Fruit fly (Drosophila melanogaster) whole organism, prepupa: ENCODE results near the gene CG34107.

ENCODE experiments used
- Blimp-1 ChIP-seq: fragments of 200-800 bp; sonication (Bioruptor generic); optimal IDR thresholded peaks from 3 replicates; lab custom pipeline; 2017; ENCODE audit warnings: missing biosample characterization, missing genetic modification characterization, mild to moderate bottlenecking, moderate library complexity, missing genetic modification reagents
- CG10631 ChIP-seq: fragments of 200-800 bp; sonication (Bioruptor generic); optimal IDR thresholded peaks from 2 replicates; lab custom pipeline; 2016; ENCODE audit warnings: missing biosample characterization, missing genetic modification characterization
- CG10669 ChIP-seq: fragments of 200-800 bp; sonication (Bioruptor generic); optimal IDR thresholded peaks from 3 replicates; lab custom pipeline; 2018; ENCODE audit warnings: missing biosample characterization, mild to moderate bottlenecking, missing genetic modification characterization, moderate library complexity
- CG11294 ChIP-seq: fragments of 200-800 bp; sonication (Bioruptor generic); IDR thresholded peaks from 2 replicates; pipeline ENCODE4 v1.3.6; 2022; ENCODE audit warnings: missing biosample characterization, missing genetic modification characterization
- CG11762 ChIP-seq: fragments of 200-800 bp; sonication (Bioruptor generic); optimal IDR thresholded peaks from 3 replicates; lab custom pipeline; 2016; ENCODE audit warnings: missing biosample characterization, missing genetic modification characterization; ENCODE audit not compliant: insufficient read depth
- CG11902 ChIP-seq: fragments of 200-800 bp; sonication (Bioruptor generic); optimal IDR thresholded peaks from 3 replicates; lab custom pipeline; 2016; ENCODE audit warnings: missing biosample characterization, missing genetic modification characterization
- CG15336 ChIP-seq: fragments of 200-800 bp; sonication (Bioruptor generic); IDR thresholded peaks from 2 replicates; pipeline ENCODE4 v1.3.6; 2022; ENCODE audit warnings: missing biosample characterization, missing genetic modification characterization
- CG1621 ChIP-seq: fragments of 200-800 bp; sonication (Bioruptor generic); optimal IDR thresholded peaks from 3 replicates; lab custom pipeline; 2018; ENCODE audit warnings: missing biosample characterization, mild to moderate bottlenecking, missing genetic modification characterization
- CG16779 ChIP-seq: fragments of 200-800 bp; sonication (Bioruptor generic); optimal IDR thresholded peaks from 3 replicates; lab custom pipeline; 2017; ENCODE audit warnings: missing biosample characterization, mild to moderate bottlenecking, missing genetic modification characterization
- CG3032 ChIP-seq: fragments of 200-800 bp; optimal IDR thresholded peaks from 2 replicates; lab custom pipeline; 2019; ENCODE audit warnings: missing biosample characterization, mild to moderate bottlenecking, missing genetic modification characterization, moderate library complexity
- CG31627 ChIP-seq: fragments of 200-800 bp; sonication (Bioruptor generic); optimal IDR thresholded peaks from 3 replicates; lab custom pipeline; 2016; ENCODE audit warnings: missing biosample characterization, missing genetic modification characterization
- CG32006 ChIP-seq: fragments of 200-800 bp; sonication (Bioruptor generic); optimal IDR thresholded peaks from 3 replicates; lab custom pipeline; 2017; ENCODE audit warnings: missing biosample characterization, mild to moderate bottlenecking, missing genetic modification characterization
- CG34406 ChIP-seq: fragments of 200-800 bp; sonication (Bioruptor generic); optimal IDR thresholded peaks from 3 replicates; lab custom pipeline; 2016; ENCODE audit warnings: missing biosample characterization, missing genetic modification characterization
- CG3919 ChIP-seq: fragments of 200-800 bp; sonication (Bioruptor generic); optimal IDR thresholded peaks from 3 replicates; lab custom pipeline; 2016; ENCODE audit warnings: missing biosample characterization, missing genetic modification characterization
- CG6163 ChIP-seq: fragments of 200-800 bp; sonication (Bioruptor generic); IDR thresholded peaks from 3 replicates; pipeline ENCODE4 v1.3.6; 2022; ENCODE audit warnings: missing biosample characterization, missing genetic modification characterization
- CG6276 ChIP-seq: fragments of 200-800 bp; sonication (Bioruptor generic); optimal IDR thresholded peaks from 2 replicates; lab custom pipeline; 2017; ENCODE audit warnings: missing biosample characterization, mild to moderate bottlenecking, missing genetic modification characterization
- CG6792 ChIP-seq: fragments of 200-800 bp; sonication (Bioruptor generic); optimal IDR thresholded peaks from 3 replicates; lab custom pipeline; 2016; ENCODE audit warnings: missing biosample characterization, missing genetic modification characterization
- CG6808 ChIP-seq: fragments of 200-800 bp; sonication (Bioruptor generic); optimal IDR thresholded peaks from 3 replicates; lab custom pipeline; 2017; ENCODE audit warnings: missing biosample characterization, missing genetic modification characterization, mild to moderate bottlenecking, moderate library complexity, missing genetic modification reagents
- CG6854 ChIP-seq: fragments of 200-800 bp; sonication (Bioruptor generic); optimal IDR thresholded peaks from 2 replicates; lab custom pipeline; 2017; ENCODE audit warnings: missing biosample characterization, mild to moderate bottlenecking, missing genetic modification characterization
- CG7368 ChIP-seq: fragments of 200-800 bp; sonication (Bioruptor generic); optimal IDR thresholded peaks from 3 replicates; lab custom pipeline; 2016; ENCODE audit warnings: missing biosample characterization, missing genetic modification characterization
- CG8119 ChIP-seq: fragments of 200-800 bp; sonication (Bioruptor generic); IDR thresholded peaks from 3 replicates; pipeline ENCODE4 v1.3.6; 2022; ENCODE audit warnings: missing biosample characterization, missing genetic modification characterization
- CG8319 ChIP-seq: fragments of 200-800 bp; sonication (Bioruptor generic); optimal IDR thresholded peaks from 3 replicates; lab custom pipeline; 2016; ENCODE audit warnings: missing biosample characterization, missing genetic modification characterization
- CG9139 ChIP-seq: fragments of 200-800 bp; sonication (Bioruptor generic); optimal IDR thresholded peaks from 3 replicates; lab custom pipeline; 2017; ENCODE audit warnings: missing biosample characterization, mild to moderate bottlenecking, missing genetic modification characterization
- Eip75B ChIP-seq: fragments of 200-800 bp; sonication (Bioruptor generic); optimal IDR thresholded peaks from 3 replicates; lab custom pipeline; 2016; ENCODE audit warnings: missing biosample characterization, missing genetic modification characterization
- Eip78C ChIP-seq: fragments of 200-800 bp; sonication (Bioruptor generic); peaks from one replicate; lab custom pipeline; 2016; ENCODE audit warnings: missing biosample characterization, missing genetic modification characterization
- Eip93F ChIP-seq: fragments of 200-800 bp; sonication (Bioruptor generic); optimal IDR thresholded peaks from 2 replicates; lab custom pipeline; 2016; ENCODE audit warnings: missing biosample characterization, mild to moderate bottlenecking, missing genetic modification characterization
- Ets21C ChIP-seq: fragments of 200-800 bp; sonication (Bioruptor generic); optimal IDR thresholded peaks from 3 replicates; lab custom pipeline; 2016; ENCODE audit warnings: missing biosample characterization, missing genetic modification characterization
- Ets96B ChIP-seq: fragments of 200-800 bp; optimal IDR thresholded peaks from 2 replicates; lab custom pipeline; 2019; ENCODE audit warnings: missing biosample characterization, mild to moderate bottlenecking, missing genetic modification characterization, moderate library complexity
- Gug ChIP-seq: fragments of 200-800 bp; sonication (Bioruptor generic); IDR thresholded peaks from 2 replicates; pipeline ENCODE4 v1.3.6; 2022; ENCODE audit warnings: missing biosample characterization, missing genetic modification characterization
- Hr38 ChIP-seq: sonication (Bioruptor generic); optimal IDR thresholded peaks from 2 replicates; lab custom pipeline; 2016; ENCODE audit warnings: missing biosample characterization, missing genetic modification characterization
- Hr39 ChIP-seq: fragments of 200-800 bp; sonication (Bioruptor generic); optimal IDR thresholded peaks from 2 replicates; lab custom pipeline; 2016; ENCODE audit warnings: missing biosample characterization, missing genetic modification characterization
- Hr4 ChIP-seq: fragments of 200-800 bp; sonication (Bioruptor generic); optimal IDR thresholded peaks from 3 replicates; lab custom pipeline; 2016; ENCODE audit warnings: missing biosample characterization, missing genetic modification characterization
- Lpt ChIP-seq: fragments of 200-800 bp; sonication (Bioruptor generic); optimal IDR thresholded peaks from 3 replicates; lab custom pipeline; 2016; ENCODE audit warnings: missing biosample characterization, missing genetic modification characterization
- Smox ChIP-seq: fragments of 200-800 bp; sonication (Bioruptor generic); optimal IDR thresholded peaks from 3 replicates; lab custom pipeline; 2016; ENCODE audit warnings: missing biosample characterization, missing genetic modification characterization
- Sox14 ChIP-seq: fragments of 200-800 bp; sonication (Bioruptor generic); optimal IDR thresholded peaks from 3 replicates; lab custom pipeline; 2016; ENCODE audit warnings: missing biosample characterization, missing genetic modification characterization
- achi ChIP-seq: fragments of 200-800 bp; sonication (Bioruptor generic); optimal IDR thresholded peaks from 3 replicates; lab custom pipeline; 2016; ENCODE audit warnings: missing biosample characterization, missing genetic modification characterization
- dac ChIP-seq: fragments of 200-800 bp; sonication (Bioruptor generic); optimal IDR thresholded peaks from 2 replicates; lab custom pipeline; 2017; ENCODE audit warnings: missing biosample characterization, mild to moderate bottlenecking, missing genetic modification characterization
- dsx ChIP-seq: fragments of 200-800 bp; optimal IDR thresholded peaks from 3 replicates; lab custom pipeline; 2019; ENCODE audit warnings: missing biosample characterization, mild to moderate bottlenecking, missing genetic modification characterization, moderate library complexity; ENCODE audit not compliant: poor library complexity, severe bottlenecking
- eg ChIP-seq: fragments of 200-800 bp; sonication (Bioruptor generic); IDR thresholded peaks from 3 replicates; pipeline ENCODE4 v1.3.6; 2022; ENCODE audit warnings: missing biosample characterization, missing genetic modification characterization
- esn ChIP-seq: fragments of 200-800 bp; sonication (Bioruptor generic); optimal IDR thresholded peaks from 2 replicates; lab custom pipeline; 2016; ENCODE audit warnings: missing biosample characterization, mild to moderate bottlenecking, missing genetic modification characterization, moderate library complexity
- fd85E ChIP-seq: fragments of 200-800 bp; sonication (Bioruptor generic); optimal IDR thresholded peaks from 3 replicates; lab custom pipeline; 2016; ENCODE audit warnings: missing biosample characterization, missing genetic modification characterization
- fkh ChIP-seq: fragments of 200-800 bp; sonication (Bioruptor generic); optimal IDR thresholded peaks from 3 replicates; lab custom pipeline; 2017; ENCODE audit warnings: missing biosample characterization, mild to moderate bottlenecking, missing genetic modification characterization, moderate library complexity
- lz ChIP-seq: fragments of 200-800 bp; sonication (Bioruptor generic); optimal IDR thresholded peaks from 3 replicates; lab custom pipeline; 2016; ENCODE audit warnings: missing biosample characterization, missing genetic modification characterization
- net ChIP-seq: fragments of 200-800 bp; sonication (Bioruptor generic); optimal IDR thresholded peaks from 3 replicates; lab custom pipeline; 2016; ENCODE audit warnings: missing biosample characterization, missing genetic modification characterization
- pdm3 ChIP-seq: fragments of 200-800 bp; sonication (Bioruptor generic); optimal IDR thresholded peaks from 3 replicates; lab custom pipeline; 2016; ENCODE audit warnings: missing biosample characterization, missing genetic modification characterization
- salr ChIP-seq, 2 experiments: fragments of 200-800 bp; sonication (Bioruptor generic); optimal IDR thresholded peaks; 3 replicates each; lab custom pipeline; 2016 to 2018; ENCODE audit warnings: missing biosample characterization in 2 of 2, missing genetic modification characterization in 2 of 2, mild to moderate bottlenecking in 1 of 2
- spab ChIP-seq: fragments of 200-800 bp; sonication (Bioruptor generic); optimal IDR thresholded peaks from 2 replicates; lab custom pipeline; 2017; ENCODE audit warnings: missing biosample characterization, mild to moderate bottlenecking, missing genetic modification characterization, missing genetic modification reagents
- ss ChIP-seq, 2 experiments: fragments of 200-800 bp; sonication (Bioruptor generic); optimal IDR thresholded peaks; 2 replicates in 1 of 2; 3 replicates in 1 of 2; lab custom pipeline; 2017 to 2018; ENCODE audit warnings: mild to moderate bottlenecking in 2 of 2, missing biosample characterization in 2 of 2, missing genetic modification characterization in 2 of 2, moderate library complexity in 1 of 2
- svp ChIP-seq: fragments of 200-800 bp; sonication (Bioruptor generic); peaks from one replicate; lab custom pipeline; 2016; ENCODE audit warnings: missing biosample characterization, missing genetic modification characterization
- topi ChIP-seq: fragments of 200-800 bp; sonication (Bioruptor generic); optimal IDR thresholded peaks from 3 replicates; lab custom pipeline; 2016; ENCODE audit warnings: missing biosample characterization, missing genetic modification characterization
- vri ChIP-seq: fragments of 200-800 bp; sonication (Bioruptor generic); optimal IDR thresholded peaks from 3 replicates; lab custom pipeline; 2016; ENCODE audit warnings: missing biosample characterization, mild to moderate bottlenecking, missing genetic modification characterization

The CG34107 gene

dm6 chr3R:10265552-10266137, 40.9 kb downstream of the CG34107 start:
- TF ChIP-seq Ets21C (GFP tag; lab: Kevin White, UChicago) (peak; percentile 43), CG3032 (no peak), CG31627 (GFP tag; lab: Kevin White, UChicago) (peak; percentile 76), Hr4 (GFP tag; lab: Kevin White, UChicago) (peak; percentile 22), Hr38 (no peak), CG34406 (GFP tag; lab: Kevin White, UChicago) (peak; percentile 86), CG6792 (GFP tag; lab: Kevin White, UChicago) (peak; percentile 65), Eip93F (peak; percentile 46), CG6276 (GFP tag; lab: Kevin White, UChicago) (peak; percentile 46), Blimp-1 (GFP tag; lab: Kevin White, UChicago) (no peak), Hr39 (GFP tag; lab: Kevin White, UChicago) (peak; percentile 78), dsx (GFP tag; lab: Kevin White, UChicago) (peak; percentile 4), Eip78C (GFP tag; lab: Kevin White, UChicago) (peak; percentile 90), Ets96B (no peak), CG3919 (GFP tag; lab: Kevin White, UChicago) (peak; percentile 68), dac (GFP tag; lab: Kevin White, UChicago) (no peak), CG7368 (GFP tag; lab: Kevin White, UChicago) (peak; percentile 44), CG10631 (GFP tag; lab: Kevin White, UChicago) (peak; percentile 69), Sox14 (GFP tag; lab: Kevin White, UChicago) (peak; percentile 57), net (GFP tag; lab: Kevin White, UChicago) (peak; percentile 62), fkh (no peak), CG6854 (GFP tag; lab: Kevin White, UChicago) (peak; percentile 51), Eip75B (GFP tag; lab: Kevin White, UChicago) (peak; percentile 59), lz (peak; percentile 80), Lpt (GFP tag; lab: Kevin White, UChicago) (peak; percentile 48), eg (GFP tag; lab: Robert Waterston, UW) (peak; percentile 78), ss (GFP tag; optimal IDR thresholded peaks at IDR 0.05; lab: Kevin White, UChicago) (no peak), fd85E (GFP tag; lab: Kevin White, UChicago) (no peak), CG11294 (0 out of 2 replicates have a peak, but pooled peaks have one; percentile 15), CG9139 (no peak), pdm3 (GFP tag; lab: Kevin White, UChicago) (peak; percentile 52), CG10669 (peak; percentile 3), CG6808 (GFP tag; lab: Kevin White, UChicago) (no peak), CG6163 (GFP tag; lab: Robert Waterston, UW) (peak; percentile 18; the same call in 2 of the 3 replicates), Smox (GFP tag; lab: Kevin White, UChicago) (peak; percentile 72), CG11902 (GFP tag; lab: Kevin White, UChicago) (peak; percentile 56), CG15336 (GFP tag; lab: Robert Waterston, UW) (peak; percentile 84), spab (GFP tag; lab: Kevin White, UChicago) (no peak), CG11762 (GFP tag; lab: Kevin White, UChicago) (peak; percentile 45), vri (GFP tag; lab: Kevin White, UChicago) (peak; percentile 58), achi (peak; percentile 71), CG8119 (peak; percentile 79), svp (GFP tag; lab: Kevin White, UChicago) (peak; percentile 90), CG32006 (peak; percentile 65), Gug (GFP tag; lab: Robert Waterston, UW) (peak; percentile 47), salr (GFP tag; optimal IDR thresholded peaks at IDR 0.05; lab: Kevin White, UChicago) (peak in 1 of 2 experiments; percentile 24), CG8319 (GFP tag; lab: Kevin White, UChicago) (peak; percentile 51), esn (GFP tag; lab: Kevin White, UChicago) (peak; percentile 80), topi (GFP tag; lab: Kevin White, UChicago) (peak; percentile 78), CG16779 (tag; lab: Kevin White, UChicago) (no peak), CG1621 (tag; lab: Kevin White, UChicago) (peak; percentile 15)
